Worm (Caenorhabditis elegans) whole organism, L3 larva: ENCODE measurements around the gene C09E7.8.
A peak's percentile ranks its signal among the peaks of the same experiment; 100 is the strongest.

Experiments
- R02D3.7 ChIP-seq: fragments of 150-350 bp; optimal IDR thresholded peaks from 2 replicates; lab custom pipeline; 2014; ENCODE audit warnings: missing biosample characterization, missing genetic modification characterization
- ZK546.5 ChIP-seq: sonication (generic microtip); optimal IDR thresholded peaks from 2 replicates; lab custom pipeline; 2017; ENCODE audit warnings: missing biosample characterization, missing genetic modification characterization
- aly-2 ChIP-seq: fragments of 150-350 bp; optimal IDR thresholded peaks from 2 replicates; lab custom pipeline; 2014; ENCODE audit warnings: missing biosample characterization, missing genetic modification characterization
- ama-1 ChIP-seq: fragments of 150-350 bp; optimal IDR thresholded peaks from 2 replicates; lab custom pipeline; 2018
- ceh-16 ChIP-seq: sonication (generic microtip); optimal IDR thresholded peaks from 2 replicates; lab custom pipeline; 2017; ENCODE audit warnings: missing biosample characterization, missing genetic modification characterization
- ceh-28 ChIP-seq: fragments of 150-350 bp; optimal IDR thresholded peaks from 2 replicates; lab custom pipeline; 2014; ENCODE audit warnings: missing biosample characterization, missing genetic modification reagents, missing genetic modification characterization
- ceh-82 ChIP-seq: fragments of 150-350 bp; optimal IDR thresholded peaks from 2 replicates; lab custom pipeline; 2014; ENCODE audit warnings: missing biosample characterization, missing genetic modification characterization
- ceh-9 ChIP-seq: sonication (generic microtip); optimal IDR thresholded peaks from 2 replicates; lab custom pipeline; 2018; ENCODE audit warnings: missing biosample characterization, missing genetic modification characterization
- daf-12 ChIP-seq: fragments of 150-350 bp; optimal IDR thresholded peaks from 2 replicates; lab custom pipeline; 2014; ENCODE audit warnings: missing biosample characterization, missing genetic modification reagents, missing genetic modification characterization
- elt-2 ChIP-seq: sonication (generic microtip); optimal IDR thresholded peaks from 2 replicates; lab custom pipeline; 2016; ENCODE audit warnings: missing genetic modification reagents, mild to moderate bottlenecking, missing genetic modification characterization, missing compliant biosample characterization
- elt-3 ChIP-seq, 3 experiments: fragments of 150-350 bp in 1 of 3; sonication (generic microtip) in 2 of 3; optimal IDR thresholded peaks; 2 replicates in 2 of 3; 4 replicates in 1 of 3; lab custom pipeline; 2014 to 2017; ENCODE audit warnings: missing biosample characterization in 3 of 3, missing genetic modification characterization in 3 of 3
- eor-1 ChIP-seq, 2 experiments: fragments of 150-350 bp; optimal IDR thresholded peaks; 2 replicates each; lab custom pipeline; 2014 to 2018; ENCODE audit warnings: missing biosample characterization in 2 of 2, missing genetic modification characterization in 2 of 2
- fkh-10 ChIP-seq: sonication (generic microtip); optimal IDR thresholded peaks from 2 replicates; lab custom pipeline; 2017; ENCODE audit warnings: missing biosample characterization, missing genetic modification reagents, missing genetic modification characterization
- fkh-2 ChIP-seq: fragments of 150-350 bp; optimal IDR thresholded peaks from 2 replicates; lab custom pipeline; 2014; ENCODE audit warnings: missing biosample characterization, missing genetic modification reagents, missing genetic modification characterization
- fos-1 ChIP-seq: fragments of 150-350 bp; optimal IDR thresholded peaks from 2 replicates; lab custom pipeline; 2014; ENCODE audit warnings: missing biosample characterization, missing genetic modification characterization
- hmg-11 ChIP-seq: sonication (generic microtip); optimal IDR thresholded peaks from 2 replicates; lab custom pipeline; 2016; ENCODE audit warnings: missing genetic modification characterization, missing compliant biosample characterization
- jun-1 ChIP-seq: fragments of 150-350 bp; optimal IDR thresholded peaks from 2 replicates; lab custom pipeline; 2014; ENCODE audit warnings: missing biosample characterization, missing genetic modification reagents, missing genetic modification characterization
- lin-15B ChIP-seq: fragments of 150-350 bp; optimal IDR thresholded peaks from 2 replicates; lab custom pipeline; 2014; ENCODE audit warnings: missing biosample characterization, missing genetic modification characterization
- lin-39 ChIP-seq: fragments of 150-350 bp; optimal IDR thresholded peaks from 2 replicates; lab custom pipeline; 2018; ENCODE audit warnings: missing biosample characterization, missing genetic modification reagents, missing genetic modification characterization
- lsy-12 ChIP-seq: sonication (generic microtip); optimal IDR thresholded peaks from 2 replicates; lab custom pipeline; 2016; ENCODE audit warnings: mild to moderate bottlenecking, missing genetic modification characterization, missing compliant biosample characterization
- mdl-1 ChIP-seq: fragments of 150-350 bp; optimal IDR thresholded peaks from 2 replicates; lab custom pipeline; 2014; ENCODE audit warnings: missing biosample characterization, missing genetic modification characterization
- mml-1 ChIP-seq: fragments of 150-350 bp; sonication (generic microtip); optimal IDR thresholded peaks from 3 replicates; lab custom pipeline; 2014; ENCODE audit warnings: missing biosample characterization, missing genetic modification characterization
- nfya-1 ChIP-seq: sonication (generic microtip); optimal IDR thresholded peaks from 2 replicates; lab custom pipeline; 2017; ENCODE audit warnings: missing genetic modification characterization, mild to moderate bottlenecking, missing compliant biosample characterization, antibody characterized with exemption, moderate library complexity; ENCODE audit not compliant: insufficient read depth
- nhr-11 ChIP-seq: fragments of 150-350 bp; optimal IDR thresholded peaks from 2 replicates; lab custom pipeline; 2014; ENCODE audit warnings: missing biosample characterization, missing genetic modification characterization
- nhr-12 ChIP-seq: fragments of 150-350 bp; optimal IDR thresholded peaks from 2 replicates; lab custom pipeline; 2014; ENCODE audit warnings: missing biosample characterization, missing genetic modification characterization
- nhr-23 ChIP-seq: fragments of 150-350 bp; optimal IDR thresholded peaks from 2 replicates; lab custom pipeline; 2014; ENCODE audit warnings: missing biosample characterization, missing genetic modification reagents, missing genetic modification characterization
- nhr-25 ChIP-seq: sonication (generic microtip); optimal IDR thresholded peaks from 2 replicates; lab custom pipeline; 2017; ENCODE audit warnings: missing biosample characterization, missing genetic modification characterization
- nhr-43 ChIP-seq: sonication (generic microtip); optimal IDR thresholded peaks from 2 replicates; lab custom pipeline; 2016; ENCODE audit warnings: mild to moderate bottlenecking, missing genetic modification characterization, missing compliant biosample characterization; ENCODE audit not compliant: poor library complexity, severe bottlenecking
- nhr-67 ChIP-seq: fragments of 150-350 bp; optimal IDR thresholded peaks from 2 replicates; lab custom pipeline; 2014; ENCODE audit warnings: missing biosample characterization, missing genetic modification characterization
- nhr-76 ChIP-seq: fragments of 150-350 bp; sonication (generic microtip); optimal IDR thresholded peaks from 5 replicates; lab custom pipeline; 2014; ENCODE audit warnings: missing biosample characterization, missing genetic modification characterization
- nhr-77 ChIP-seq: fragments of 150-350 bp; optimal IDR thresholded peaks from 2 replicates; lab custom pipeline; 2014; ENCODE audit warnings: missing biosample characterization, missing genetic modification characterization
- pha-4 ChIP-seq: fragments of 150-350 bp; optimal IDR thresholded peaks from 2 replicates; lab custom pipeline; 2014; ENCODE audit warnings: missing biosample characterization, missing genetic modification reagents, missing genetic modification characterization
- pqm-1 ChIP-seq: fragments of 150-350 bp; optimal IDR thresholded peaks from 2 replicates; lab custom pipeline; 2017; ENCODE audit warnings: missing biosample characterization, missing genetic modification characterization, inconsistent platforms
- sea-2 ChIP-seq: fragments of 150-350 bp; sonication (generic microtip); optimal IDR thresholded peaks from 4 replicates; lab custom pipeline; 2014; ENCODE audit warnings: missing biosample characterization, missing genetic modification reagents, missing genetic modification characterization
- skn-1 ChIP-seq: fragments of 150-350 bp; optimal IDR thresholded peaks from 2 replicates; lab custom pipeline; 2014; ENCODE audit warnings: missing biosample characterization, missing genetic modification characterization
- snpc-4 ChIP-seq: fragments of 150-350 bp; optimal IDR thresholded peaks from 2 replicates; lab custom pipeline; 2014; ENCODE audit warnings: missing biosample characterization, missing genetic modification characterization
- tbx-2 ChIP-seq: sonication (generic microtip); optimal IDR thresholded peaks from 2 replicates; lab custom pipeline; 2016; ENCODE audit warnings: mild to moderate bottlenecking, missing genetic modification characterization, missing compliant biosample characterization
- unc-62 ChIP-seq: fragments of 150-350 bp; sonication (generic microtip); optimal IDR thresholded peaks from 4 replicates; lab custom pipeline; 2014; ENCODE audit warnings: missing biosample characterization, missing genetic modification reagents, missing genetic modification characterization
- zag-1 ChIP-seq: fragments of 150-350 bp; optimal IDR thresholded peaks from 2 replicates; lab custom pipeline; 2014; ENCODE audit warnings: missing biosample characterization, missing genetic modification characterization
- ztf-11 ChIP-seq: fragments of 150-350 bp; optimal IDR thresholded peaks from 2 replicates; lab custom pipeline; 2014; ENCODE audit warnings: missing biosample characterization, missing genetic modification characterization
- ztf-4 ChIP-seq: fragments of 150-350 bp; optimal IDR thresholded peaks from 2 replicates; lab custom pipeline; 2014; ENCODE audit warnings: missing biosample characterization, missing genetic modification characterization

The C09E7.8 gene

ce11 chrIII:6558487-6558886, at the start of gene C09E7.8:
C09E7.8 (minus strand) TSS chrIII:6558587.
- TF ChIP-seq ZK546.5 (no peak), nhr-76 (tag; lab: Kevin White, UChicago) (no peak), pha-4 (tag; lab: Kevin White, UChicago) (no peak), fkh-10 (GFP tag; lab: Kevin White, UChicago) (no peak), elt-2 (tag; lab: Kevin White, UChicago) (no peak), nhr-25 (tag; lab: Kevin White, UChicago) (no peak), nfya-1 (no peak), ceh-82 (tag; lab: Kevin White, UChicago) (no peak), eor-1 (tag; optimal IDR thresholded peaks at IDR 0.05; lab: Kevin White, UChicago) (no peak), nhr-11 (no peak), snpc-4 (no peak)
- TF ChIP-seq, all 47 proteins: peak for 0

ce11 chrIII:6607646-6608045, 49.3 kb upstream of the C09E7.8 start:
- TF ChIP-seq nhr-43 (no peak), nhr-11 (no peak), nhr-76 (tag; lab: Kevin White, UChicago) (no peak), zag-1 (tag; lab: Kevin White, UChicago) (no peak), aly-2 (no peak), sea-2 (GFP tag; lab: Kevin White, UChicago) (no peak), ceh-82 (tag; lab: Kevin White, UChicago) (no peak), fkh-10 (GFP tag; lab: Kevin White, UChicago) (no peak), nhr-25 (tag; lab: Kevin White, UChicago) (no peak), ama-1 (lab: Kevin White, UChicago) (no peak), snpc-4 (no peak), ZK546.5 (no peak), mml-1 (tag; lab: Kevin White, UChicago) (no peak), fos-1 (no peak)

ce11 chrIII:6607067-6607466, 48.7 kb upstream of the C09E7.8 start:
- TF ChIP-seq nhr-25 (tag; lab: Kevin White, UChicago) (no peak), elt-2 (tag; lab: Kevin White, UChicago) (peak; percentile 28), tbx-2 (no peak), ama-1 (lab: Kevin White, UChicago) (peak; percentile 45), ztf-11 (tag; lab: Kevin White, UChicago) (no peak)

ce11 chrIII:6606641-6607040, 48.3 kb upstream of the C09E7.8 start:
- TF ChIP-seq fos-1 (no peak), ztf-4 (tag; lab: Kevin White, UChicago) (no peak), ceh-82 (tag; lab: Kevin White, UChicago) (no peak), pha-4 (tag; lab: Kevin White, UChicago) (peak; percentile 64), nhr-25 (tag; lab: Kevin White, UChicago) (no peak), mdl-1 (tag; lab: Kevin White, UChicago) (no peak), daf-12 (no peak), sea-2 (GFP tag; lab: Kevin White, UChicago) (no peak), ceh-9 (tag; lab: Kevin White, UChicago) (no peak)

ce11 chrIII:6606022-6606467, 47.7 kb upstream of the C09E7.8 start:
- TF ChIP-seq nhr-25 (tag; lab: Kevin White, UChicago), result peak; percentile 72
- TF ChIP-seq R02D3.7 (tag; lab: Kevin White, UChicago), result peak; percentile 52
- TF ChIP-seq nhr-43, result peak; percentile 60
- peak; percentile 59 for TF ChIP-seq fos-1
- TF ChIP-seq ZK546.5, result no peak
- peak; percentile 7 for TF ChIP-seq tbx-2
- TF ChIP-seq nhr-77 (tag; lab: Kevin White, UChicago), result peak; percentile 31
- peak; percentile 86 for TF ChIP-seq nfya-1
- TF ChIP-seq mml-1 (tag; lab: Kevin White, UChicago), result no peak
- TF ChIP-seq lin-15B (tag; lab: Kevin White, UChicago), result peak; percentile 57
- TF ChIP-seq ceh-28 (tag; lab: Kevin White, UChicago), result peak; percentile 30
- no peak for TF ChIP-seq ceh-9 (tag; lab: Kevin White, UChicago)
- no peak for TF ChIP-seq nhr-12 (tag; lab: Kevin White, UChicago)
- peak; percentile 49 for TF ChIP-seq skn-1 (tag; lab: Kevin White, UChicago)
- TF ChIP-seq pqm-1 (tag; lab: Kevin White, UChicago), result peak; percentile 8
- TF ChIP-seq ceh-16 (tag; lab: Kevin White, UChicago), result no peak
- peak; percentile 69 for TF ChIP-seq hmg-11 (tag; lab: Kevin White, UChicago)
- TF ChIP-seq elt-3 (tag; optimal IDR thresholded peaks at IDR 0.05; lab: Kevin White, UChicago), result no peak
- peak; percentile 74 for TF ChIP-seq lsy-12
- no peak for TF ChIP-seq nhr-11
- no peak for TF ChIP-seq fkh-2 (tag; lab: Kevin White, UChicago)
- TF ChIP-seq ama-1 (lab: Kevin White, UChicago), result peak; percentile 95
- TF ChIP-seq jun-1 (tag; lab: Kevin White, UChicago), result no peak
- TF ChIP-seq mdl-1 (tag; lab: Kevin White, UChicago), result peak; percentile 68
- TF ChIP-seq ztf-4 (tag; lab: Kevin White, UChicago), result peak; percentile 56
- peak; percentile 60 for TF ChIP-seq elt-2 (tag; lab: Kevin White, UChicago)
- TF ChIP-seq snpc-4, result peak; percentile 5
- peak; percentile 51 for TF ChIP-seq nhr-23
- TF ChIP-seq unc-62 (GFP tag; lab: Kevin White, UChicago), result peak; percentile 30
- peak; percentile 68 for TF ChIP-seq lin-39
- TF ChIP-seq sea-2 (GFP tag; lab: Kevin White, UChicago), result no peak
- TF ChIP-seq nhr-67 (tag; lab: Kevin White, UChicago), result no peak
